Worm (Caenorhabditis elegans) whole organism, young adult: Measurements from ENCODE around the gene hal-3.

ENCODE experiments used
- B0336.3 ChIP-seq: fragments of 200-800 bp; sonication (Bioruptor generic); IDR thresholded peaks from 2 replicates; pipeline ENCODE4 v1.3.6; 2022; ENCODE audit warnings: missing genetic modification characterization, missing compliant biosample characterization
- C06A6.2 ChIP-seq: fragments of 200-800 bp; sonication (Bioruptor generic); conservative IDR thresholded peaks from 2 replicates; pipeline ENCODE4 v1.3.6; 2022; ENCODE audit warnings: missing genetic modification characterization, missing compliant biosample characterization
- C17E4.6 ChIP-seq: fragments of 200-800 bp; sonication (Bioruptor generic); IDR thresholded peaks from 2 replicates; pipeline ENCODE4 v1.3.6; 2022; ENCODE audit warnings: missing genetic modification reagents, missing genetic modification characterization, missing compliant biosample characterization
- F23B12.7 ChIP-seq: sonication (generic microtip); optimal IDR thresholded peaks from 2 replicates; lab custom pipeline; 2017; ENCODE audit warnings: missing genetic modification characterization, mild to moderate bottlenecking, missing compliant biosample characterization, antibody characterized with exemption, moderate library complexity; ENCODE audit not compliant: insufficient read depth
- F49E8.2 ChIP-seq: sonication (generic microtip); optimal IDR thresholded peaks from 3 replicates; lab custom pipeline; 2017; ENCODE audit warnings: missing genetic modification characterization, mild to moderate bottlenecking, missing compliant biosample characterization, antibody characterized with exemption, moderate library complexity; ENCODE audit not compliant: insufficient read depth
- F57A8.1 ChIP-seq: fragments of 200-800 bp; sonication (Bioruptor generic); optimal IDR thresholded peaks from 2 replicates; lab custom pipeline; 2018; ENCODE audit warnings: mild to moderate bottlenecking, missing genetic modification characterization, moderate library complexity, missing compliant biosample characterization
- K11D2.4 ChIP-seq: fragments of 200-800 bp; sonication (Bioruptor generic); IDR thresholded peaks from 2 replicates; pipeline ENCODE4 v1.3.6; 2022; ENCODE audit warnings: missing genetic modification reagents, missing genetic modification characterization, missing compliant biosample characterization
- K12H6.12 ChIP-seq: fragments of 200-800 bp; sonication (Bioruptor generic); optimal IDR thresholded peaks from 2 replicates; lab custom pipeline; 2018; ENCODE audit warnings: mild to moderate bottlenecking, missing genetic modification characterization, missing compliant biosample characterization
- T07F8.4 ChIP-seq: sonication (generic microtip); optimal IDR thresholded peaks from 2 replicates; lab custom pipeline; 2016; ENCODE audit warnings: mild to moderate bottlenecking, missing genetic modification characterization, moderate library complexity, missing compliant biosample characterization
- Y79H2A.3 ChIP-seq: fragments of 200-800 bp; sonication (Bioruptor generic); conservative IDR thresholded peaks from 2 replicates; pipeline ENCODE4 v1.3.6; 2022; ENCODE audit warnings: missing genetic modification reagents, missing genetic modification characterization, missing compliant biosample characterization
- Y95B8A.8 ChIP-seq: fragments of 200-800 bp; sonication (Bioruptor generic); IDR thresholded peaks from 2 replicates; pipeline ENCODE4 v1.3.6; 2022; ENCODE audit warnings: missing genetic modification reagents, missing genetic modification characterization, missing compliant biosample characterization
- aptf-2 ChIP-seq: fragments of 200-800 bp; sonication (Bioruptor generic); conservative IDR thresholded peaks from 2 replicates; pipeline ENCODE4 v1.3.6; 2022; ENCODE audit warnings: missing genetic modification reagents, missing genetic modification characterization, missing compliant biosample characterization
- attf-3 ChIP-seq: fragments of 200-800 bp; sonication (Bioruptor generic); conservative IDR thresholded peaks from 2 replicates; pipeline ENCODE4 v1.3.6; 2022; ENCODE audit warnings: missing genetic modification reagents, missing genetic modification characterization, missing compliant biosample characterization
- bed-1 ChIP-seq: fragments of 200-800 bp; sonication (Bioruptor generic); IDR thresholded peaks from 2 replicates; pipeline ENCODE4 v1.3.6; 2022; ENCODE audit warnings: missing genetic modification reagents, missing genetic modification characterization, missing compliant biosample characterization
- bed-2 ChIP-seq: fragments of 200-800 bp; sonication (Bioruptor generic); IDR thresholded peaks from 2 replicates; pipeline ENCODE4 v1.3.6; 2022; ENCODE audit warnings: missing genetic modification reagents, missing genetic modification characterization, missing compliant biosample characterization
- ccch-3 ChIP-seq: fragments of 200-800 bp; sonication (Bioruptor generic); optimal IDR thresholded peaks from 2 replicates; lab custom pipeline; 2018; ENCODE audit warnings: mild to moderate bottlenecking, missing genetic modification characterization, missing compliant biosample characterization
- ceh-100 ChIP-seq: fragments of 200-800 bp; sonication (Bioruptor generic); IDR thresholded peaks from 2 replicates; pipeline ENCODE4 v1.3.6; 2022; ENCODE audit warnings: missing genetic modification reagents, missing genetic modification characterization, missing compliant biosample characterization
- ceh-27 ChIP-seq: fragments of 200-800 bp; sonication (Bioruptor generic); optimal IDR thresholded peaks from 2 replicates; lab custom pipeline; 2018; ENCODE audit warnings: mild to moderate bottlenecking, missing genetic modification characterization, moderate library complexity, missing compliant biosample characterization
- ceh-91 ChIP-seq: fragments of 200-800 bp; sonication (Bioruptor generic); IDR thresholded peaks from 2 replicates; pipeline ENCODE4 v1.3.6; 2022; ENCODE audit warnings: missing genetic modification reagents, missing genetic modification characterization, missing compliant biosample characterization
- chd-7 ChIP-seq: sonication (generic microtip); optimal IDR thresholded peaks from 2 replicates; lab custom pipeline; 2016; ENCODE audit warnings: mild to moderate bottlenecking, missing genetic modification characterization, moderate library complexity, missing compliant biosample characterization
- die-1 ChIP-seq: sonication (generic microtip); optimal IDR thresholded peaks from 2 replicates; lab custom pipeline; 2016; ENCODE audit warnings: missing genotype, mild to moderate bottlenecking, missing genetic modification characterization, missing compliant biosample characterization
- fkh-3 ChIP-seq: sonication (generic microtip); optimal IDR thresholded peaks from 2 replicates; lab custom pipeline; 2016; ENCODE audit warnings: mild to moderate bottlenecking, missing genetic modification characterization, missing compliant biosample characterization
- him-1 ChIP-seq: sonication (generic microtip); optimal IDR thresholded peaks from 2 replicates; lab custom pipeline; 2016; ENCODE audit warnings: missing genotype, missing genetic modification reagents, missing genetic modification characterization, missing compliant biosample characterization
- hmg-1.2 ChIP-seq: fragments of 200-800 bp; sonication (Bioruptor generic); IDR thresholded peaks from 2 replicates; pipeline ENCODE4 v1.3.6; 2022; ENCODE audit warnings: missing genetic modification reagents, missing genetic modification characterization, missing compliant biosample characterization
- let-526 ChIP-seq: fragments of 200-800 bp; sonication (Bioruptor generic); IDR thresholded peaks from 2 replicates; pipeline ENCODE4 v1.3.6; 2022; ENCODE audit warnings: missing genetic modification reagents, missing genetic modification characterization, missing compliant biosample characterization
- lin-40 ChIP-seq: sonication (generic microtip); optimal IDR thresholded peaks from 2 replicates; lab custom pipeline; 2016; ENCODE audit warnings: missing genetic modification characterization, mild to moderate bottlenecking, missing compliant biosample characterization, missing genotype, missing genetic modification reagents
- lsy-27 ChIP-seq: sonication (generic microtip); optimal IDR thresholded peaks from 2 replicates; lab custom pipeline; 2017; ENCODE audit warnings: missing genetic modification characterization, mild to moderate bottlenecking, missing compliant biosample characterization, antibody characterized with exemption, missing genotype, borderline replicate concordance; ENCODE audit not compliant: insufficient read depth
- madf-8 ChIP-seq: fragments of 200-800 bp; sonication (Bioruptor generic); conservative IDR thresholded peaks from 2 replicates; pipeline ENCODE4 v1.3.6; 2022; ENCODE audit warnings: missing genetic modification reagents, missing genetic modification characterization, missing compliant biosample characterization
- mxl-1 ChIP-seq: sonication (generic microtip); optimal IDR thresholded peaks from 2 replicates; lab custom pipeline; 2016; ENCODE audit warnings: missing genetic modification characterization, missing compliant biosample characterization
- nfyb-1 ChIP-seq: fragments of 200-800 bp; sonication (Bioruptor generic); IDR thresholded peaks from 2 replicates; pipeline ENCODE4 v1.3.6; 2022; ENCODE audit warnings: missing genetic modification reagents, missing genetic modification characterization, missing compliant biosample characterization
- nhr-120 ChIP-seq: fragments of 200-800 bp; sonication (Bioruptor generic); IDR thresholded peaks from 2 replicates; pipeline ENCODE4 v1.3.6; 2022; ENCODE audit warnings: missing genetic modification characterization, missing compliant biosample characterization
- nhr-179 ChIP-seq: sonication (generic microtip); optimal IDR thresholded peaks from 2 replicates; lab custom pipeline; 2016; ENCODE audit warnings: mild to moderate bottlenecking, missing genetic modification characterization, missing compliant biosample characterization
- pbrm-1 ChIP-seq: fragments of 200-800 bp; sonication (Bioruptor generic); IDR thresholded peaks from 2 replicates; pipeline ENCODE4 v1.3.6; 2022; ENCODE audit warnings: missing genetic modification reagents, missing genetic modification characterization, missing compliant biosample characterization
- repo-1 ChIP-seq: sonication (generic microtip); optimal IDR thresholded peaks from 2 replicates; lab custom pipeline; 2017; ENCODE audit warnings: mild to moderate bottlenecking, missing genetic modification characterization, missing compliant biosample characterization
- rpc-1 ChIP-seq, 2 experiments: fragments of 150-350 bp in 1 of 2; sonication (generic microtip) in 1 of 2; optimal IDR thresholded peaks; 2 replicates each; lab custom pipeline; 2014 to 2018; ENCODE audit warnings: missing biosample characterization in 1 of 2, missing genetic modification characterization in 1 of 2, missing genetic modification reagents in 1 of 2, missing genotype in 1 of 2
- snpc-3.4 ChIP-seq: sonication (generic microtip); optimal IDR thresholded peaks from 2 replicates; lab custom pipeline; 2017; ENCODE audit warnings: missing genetic modification characterization, mild to moderate bottlenecking, missing compliant biosample characterization, antibody characterized with exemption, moderate library complexity, missing genotype, missing genetic modification reagents
- tbp1 ChIP-seq: fragments of 200-800 bp; sonication (Bioruptor generic); optimal IDR thresholded peaks from 2 replicates; lab custom pipeline; 2018; ENCODE audit warnings: mild to moderate bottlenecking, missing genetic modification characterization, missing compliant biosample characterization
- unc-130 ChIP-seq: sonication (generic microtip); optimal IDR thresholded peaks from 2 replicates; lab custom pipeline; 2016; ENCODE audit warnings: missing genetic modification reagents, missing genetic modification characterization, missing compliant biosample characterization
- ztf-18 ChIP-seq: sonication (generic microtip); optimal IDR thresholded peaks from 2 replicates; lab custom pipeline; 2016; ENCODE audit warnings: missing genotype, mild to moderate bottlenecking, missing genetic modification characterization, missing compliant biosample characterization
- ztf-25 ChIP-seq: fragments of 200-800 bp; sonication (Bioruptor generic); IDR thresholded peaks from 2 replicates; pipeline ENCODE4 v1.3.6; 2022; ENCODE audit warnings: missing genetic modification reagents, missing genetic modification characterization, missing compliant biosample characterization

The hal-3 gene

DNA sequence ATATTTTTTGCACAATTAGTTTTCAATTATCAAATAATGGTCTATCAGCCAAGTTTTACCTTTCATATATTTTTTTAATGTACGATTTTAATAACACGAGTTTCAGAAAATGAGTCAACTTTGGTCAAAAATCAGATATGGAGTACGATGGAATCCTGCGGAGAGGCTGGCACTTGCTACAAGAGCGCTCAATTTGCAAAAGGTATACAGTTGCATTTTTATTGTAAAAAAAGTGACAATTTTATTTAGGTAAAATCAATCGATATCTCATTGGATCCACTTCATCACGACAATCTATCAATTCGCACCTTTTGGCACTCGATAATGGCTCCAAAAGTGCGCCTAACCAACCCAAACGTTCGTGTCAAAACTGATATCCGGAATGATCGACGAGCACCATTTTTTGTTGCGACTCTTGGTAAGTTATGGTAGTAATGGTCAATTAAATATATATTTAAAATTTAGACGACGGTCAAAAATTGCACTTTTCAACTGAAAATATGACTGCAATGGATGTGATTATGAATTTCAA lies 19.3 kb downstream of the hal-3 start, which contains the start of gene mrpl-53 (continued):
- TF ChIP-seq T07F8.4 (tag; lab: Kevin White, UChicago) (no peak), rpc-1 (optimal IDR thresholded peaks at IDR 0.05; lab: Kevin White, UChicago) (no peak), rpc-1 (tag; optimal IDR thresholded peaks at IDR 0.05; lab: Kevin White, UChicago) (no peak), tbp1 (GFP tag; lab: Kevin White, UChicago) (no peak), K11D2.4 (GFP tag; lab: Robert Waterston, UW) (0 out of 2 replicates have a peak, but pooled peaks have one; percentile 27)
- TF ChIP-seq, all 124 proteins: peak for 10

- no peak for TF ChIP-seq ztf-25
- TF ChIP-seq F57A8.1 = no peak
- TF ChIP-seq rpc-1 (optimal IDR thresholded peaks at IDR 0.05; lab: Kevin White, UChicago) = no peak
- TF ChIP-seq rpc-1 (tag; optimal IDR thresholded peaks at IDR 0.05; lab: Kevin White, UChicago) = no peak
- no peak for TF ChIP-seq aptf-2
- TF ChIP-seq K12H6.12 (tag; lab: Kevin White, UChicago) = no peak
- no peak for TF ChIP-seq madf-8 (GFP tag; lab: Robert Waterston, UW)
- no peak for TF ChIP-seq lin-40 (tag; lab: Kevin White, UChicago)
- TF ChIP-seq nhr-120 (GFP tag; lab: Robert Waterston, UW) = no peak
- no peak for TF ChIP-seq C06A6.2
- no peak for TF ChIP-seq nfyb-1
- TF ChIP-seq Y95B8A.8 (GFP tag; lab: Robert Waterston, UW) = no peak
- no peak for TF ChIP-seq ceh-91
- TF ChIP-seq lsy-27 (tag; lab: Kevin White, UChicago) = no peak
- TF ChIP-seq ceh-100 (GFP tag; lab: Robert Waterston, UW) = no peak
- no peak for TF ChIP-seq fkh-3 (tag; lab: Kevin White, UChicago)
- TF ChIP-seq bed-1 = no peak
Measured at ce11 chrII:9596401-9596800, 20.5 kb downstream of the hal-3 start, which contains the start of gene E02H1.6. Gene E02H1.6 (plus strand): TSS chrII:9596701.

DNA sequence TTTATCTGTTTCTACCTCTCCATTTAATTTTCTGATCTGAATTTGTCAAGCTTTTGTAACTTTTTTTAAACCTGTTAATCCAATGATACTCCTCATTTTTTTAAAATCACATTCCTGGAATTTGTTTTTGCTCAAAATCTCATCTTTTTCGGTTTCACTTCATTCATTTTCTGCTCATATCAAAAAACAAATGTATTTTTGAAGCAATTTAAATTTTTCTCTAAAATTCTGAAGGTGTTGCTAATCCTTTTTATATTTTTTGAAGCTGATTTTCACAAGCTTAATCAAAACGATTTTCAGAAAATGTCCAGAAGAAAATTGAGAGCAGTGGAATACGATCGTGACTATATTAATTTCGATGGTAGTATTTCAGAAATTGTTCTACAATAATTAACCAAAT lies 22.0 kb downstream of the hal-3 start, which contains the start of gene E02H1.5:
E02H1.5 (plus strand) TSS at position 301 of the 400 bp plus-strand sequence.
- TF ChIP-seq B0336.3 (GFP tag; lab: Robert Waterston, UW) (no peak), hmg-1.2 (0 out of 2 replicates have a peak, but pooled peaks have one; percentile 4)

DNA sequence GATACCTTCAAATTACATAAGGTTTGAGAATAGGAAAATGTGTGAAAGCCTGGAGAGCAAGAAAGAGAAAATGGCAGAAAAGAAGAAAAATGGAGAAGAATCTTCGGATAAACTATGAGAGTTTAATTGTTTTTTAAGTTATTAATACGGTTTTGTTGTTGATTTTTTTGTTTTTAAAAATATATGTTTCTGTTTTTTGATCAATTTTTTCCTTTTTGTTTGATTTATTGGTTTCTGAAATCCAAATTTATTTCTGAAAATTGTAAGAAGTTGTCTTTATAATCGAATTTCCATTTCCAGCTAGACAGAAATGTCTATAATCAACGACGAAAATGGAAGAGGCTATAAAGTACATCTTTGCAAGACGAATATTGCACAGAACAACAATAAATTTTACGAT lies 24.2 kb downstream of the hal-3 start, which contains the start of gene parp-2:
parp-2 (plus strand) TSS at position 301 of the 400 bp plus-strand sequence.
- TF ChIP-seq pbrm-1 (GFP tag; lab: Robert Waterston, UW) = no peak
- TF ChIP-seq T07F8.4 (tag; lab: Kevin White, UChicago) = no peak
- no peak for TF ChIP-seq ztf-18 (tag; lab: Kevin White, UChicago)
- TF ChIP-seq mxl-1 (tag; lab: Kevin White, UChicago) = no peak
- TF ChIP-seq let-526 (GFP tag; lab: Robert Waterston, UW) = no peak

- TF ChIP-seq snpc-3.4 (tag; lab: Kevin White, UChicago) = peak; percentile 60
- TF ChIP-seq ceh-100 (GFP tag; lab: Robert Waterston, UW) = peak; percentile 57
- no peak for TF ChIP-seq F23B12.7 (tag; lab: Kevin White, UChicago)
- TF ChIP-seq aptf-2 = no peak
- TF ChIP-seq ceh-27 (GFP tag; lab: Kevin White, UChicago) = peak; percentile 69
- no peak for TF ChIP-seq C17E4.6 (GFP tag; lab: Robert Waterston, UW)
- no peak for TF ChIP-seq ztf-25
- no peak for TF ChIP-seq Y79H2A.3
- TF ChIP-seq ccch-3 (GFP tag; lab: Kevin White, UChicago) = peak; percentile 5
- TF ChIP-seq unc-130 (GFP tag; lab: Kevin White, UChicago) = peak; percentile 82
- peak; percentile 29 for TF ChIP-seq chd-7 (tag; lab: Kevin White, UChicago)
- no peak for TF ChIP-seq bed-1
- TF ChIP-seq repo-1 (tag; lab: Kevin White, UChicago) = no peak
- peak; percentile 59 for TF ChIP-seq attf-3 (GFP tag; lab: Robert Waterston, UW)
- no peak for TF ChIP-seq nhr-179 (tag; lab: Kevin White, UChicago)
- no peak for TF ChIP-seq die-1 (tag; lab: Kevin White, UChicago)
- TF ChIP-seq him-1 (tag; lab: Kevin White, UChicago) = peak; percentile 40
- no peak for TF ChIP-seq F49E8.2 (tag; lab: Kevin White, UChicago)
- TF ChIP-seq B0336.3 (GFP tag; lab: Robert Waterston, UW) = no peak
- TF ChIP-seq bed-2 (GFP tag; lab: Robert Waterston, UW) = 0 out of 2 replicates have a peak, but pooled peaks have one; percentile 34
Measured at ce11 chrII:9591071-9591470, 25.9 kb downstream of the hal-3 start, which contains the start of the genes E02H1.1 and tag-124. Gene E02H1.1 (minus strand): TSS chrII:9591164. Gene tag-124 (plus strand): TSS chrII:9591292.
